Fruit fly (Drosophila melanogaster) S2 (cell line): ENCODE results near the gene CG18213.

Experiments
- CG8478 ChIP-seq: fragments of >200 bp; optimal IDR thresholded peaks from 2 replicates; lab custom pipeline; 2018
- CTCF ChIP-seq, 2 experiments: fragments of >200 bp; optimal IDR thresholded peaks; 2 replicates each; lab custom pipeline; 2018

CG18213 gene

dm6 chr3R:17039993-17040807, at the start of gene CG18213, which contains the start of gene Trm7-32:
Gene CG18213, minus strand, starts transcription at chr3R:17040203.
Gene Trm7-32, plus strand, starts transcription at chr3R:17040682.
- TF ChIP-seq CG8478 (lab: Kevin White, UChicago) (no peak), CTCF (optimal IDR thresholded peaks at IDR 0.05; lab: Kevin White, UChicago) (peak in 1 of 2 experiments; percentile 17)

dm6 chr3R:17087977-17088618, 48.1 kb upstream of the CG18213 start, which contains the start of gene cal1:
Gene cal1, plus strand, starts transcription at chr3R:17088280.
- TF ChIP-seq CTCF (optimal IDR thresholded peaks at IDR 0.05; lab: Kevin White, UChicago): no peak
- TF ChIP-seq CG8478 (lab: Kevin White, UChicago): no peak

- TF ChIP-seq CTCF (optimal IDR thresholded peaks at IDR 0.05; lab: Kevin White, UChicago) (no peak), CG8478 (lab: Kevin White, UChicago) (no peak)
Observed at dm6 chr3R:17085029-17085807, 45.2 kb upstream of the CG18213 start, which contains the start of gene GckIII. Gene GckIII, plus strand, starts transcription at chr3R:17085513.

dm6 chr3R:17082471-17082870, 42.5 kb upstream of the CG18213 start:
- no peak for TF ChIP-seq CG8478 (lab: Kevin White, UChicago)
- TF ChIP-seq CTCF (optimal IDR thresholded peaks at IDR 0.05; lab: Kevin White, UChicago): no peak

- TF ChIP-seq CG8478 (lab: Kevin White, UChicago): no peak
- no peak for TF ChIP-seq CTCF (optimal IDR thresholded peaks at IDR 0.05; lab: Kevin White, UChicago)
Observed at dm6 chr3R:17081359-17081935, 41.4 kb upstream of the CG18213 start.

dm6 chr3R:17080666-17081358, 40.8 kb upstream of the CG18213 start:
- no peak for TF ChIP-seq CG8478 (lab: Kevin White, UChicago)
- no peak for TF ChIP-seq CTCF (optimal IDR thresholded peaks at IDR 0.05; lab: Kevin White, UChicago)

dm6 chr3R:17079859-17080255, 39.9 kb upstream of the CG18213 start, which contains the start of the genes Keap1 and kuk:
Gene Keap1, minus strand, starts transcription at chr3R:17079945.
Gene kuk, plus strand, starts transcription at chr3R:17080244.
- TF ChIP-seq CG8478 (lab: Kevin White, UChicago) (no peak), CTCF (optimal IDR thresholded peaks at IDR 0.05; lab: Kevin White, UChicago) (peak in 1 of 2 experiments; percentile 54)

- no peak for TF ChIP-seq CTCF (optimal IDR thresholded peaks at IDR 0.05; lab: Kevin White, UChicago)
- TF ChIP-seq CG8478 (lab: Kevin White, UChicago): no peak
Observed at dm6 chr3R:17078961-17079858, 39.2 kb upstream of the CG18213 start.

dm6 chr3R:17077968-17078417, 38.0 kb upstream of the CG18213 start:
- TF ChIP-seq CTCF (optimal IDR thresholded peaks at IDR 0.05; lab: Kevin White, UChicago) (peak in 1 of 2 experiments; percentile 8), CG8478 (lab: Kevin White, UChicago) (no peak)

- TF ChIP-seq CG8478 (lab: Kevin White, UChicago) (no peak), CTCF (optimal IDR thresholded peaks at IDR 0.05; lab: Kevin White, UChicago) (peak; percentile 14 to 34)
Observed at dm6 chr3R:17072526-17073114, 32.6 kb upstream of the CG18213 start, which contains the start of the genes Ns1 and mRpS11. Gene Ns1, minus strand, starts transcription at chr3R:17072675. Gene mRpS11, plus strand, starts transcription at chr3R:17072732.

dm6 chr3R:17067721-17068120, 27.7 kb upstream of the CG18213 start:
- TF ChIP-seq CTCF (optimal IDR thresholded peaks at IDR 0.05; lab: Kevin White, UChicago): no peak
- no peak for TF ChIP-seq CG8478 (lab: Kevin White, UChicago)
